Worm (Caenorhabditis elegans): ENCODE data around the gene fbxb-63.

DNA sequence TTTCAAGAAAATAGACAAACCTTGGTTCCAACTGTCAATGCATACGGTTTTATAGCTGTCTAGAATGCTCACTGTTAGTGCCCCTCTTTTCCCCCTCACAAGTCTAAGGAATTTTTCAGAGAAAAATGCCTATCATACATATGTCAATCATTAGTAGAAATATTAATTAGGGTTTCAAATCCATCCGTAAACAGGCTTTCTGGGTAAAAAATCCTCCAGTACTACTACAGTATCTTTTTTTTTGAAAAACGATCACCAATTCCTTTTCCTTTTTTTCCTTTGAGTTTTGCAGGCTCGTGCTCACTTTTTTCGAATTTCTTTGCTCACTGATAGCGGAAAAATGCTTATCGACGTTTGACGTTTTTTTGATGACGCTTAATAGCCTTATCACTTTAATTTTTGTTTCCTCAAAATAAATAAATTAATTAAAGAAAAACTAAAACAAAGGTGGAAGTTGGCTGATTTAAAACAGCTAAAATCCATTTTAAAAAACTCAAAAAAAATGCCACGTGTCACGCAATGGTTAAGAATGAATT lies 16.0 kb upstream of the fbxb-63 start, which contains the start of gene C43D7.7:
- TF ChIP-seq rnt-1 (tag; optimal IDR thresholded peaks at IDR 0.05) (no peak), tbx-2 (tag; optimal IDR thresholded peaks at IDR 0.05) (no peak)
